Worm (Caenorhabditis elegans): ENCODE data around the gene srsx-2.
"Not testable (repeated sequence)": the region's sequence is repeated elsewhere in the genome, so short reads cannot be mapped to it uniquely, and the experiment has no call there.

srsx-2 gene

ce11 chrV:17414951-17415350 lies 23.3 kb downstream of the srsx-2 start, which contains the start of gene T27C5.12:
Gene T27C5.12, plus strand, starts transcription at chrV:17415251.
- TF ChIP-seq T22C8.4 (GFP tag; IDR thresholded peaks at IDR 0.05) (no peak), ref-1 (GFP tag; conservative IDR thresholded peaks at IDR 0.05) (no peak), ztf-29 (GFP tag; IDR thresholded peaks at IDR 0.05) (no peak), cog-1 (tag; optimal IDR thresholded peaks at IDR 0.05) (no peak), med-1 (GFP tag; optimal IDR thresholded peaks at IDR 0.05; ENCODE audit: insufficient read depth) (no peak), flt-1 (GFP tag; IDR thresholded peaks at IDR 0.05) (no peak), ztf-23 (GFP tag; IDR thresholded peaks at IDR 0.05) (no peak), tab-1 (GFP tag; IDR thresholded peaks at IDR 0.05) (no peak), klf-2 (GFP tag; conservative IDR thresholded peaks at IDR 0.05) (no peak)

- not testable (repeated sequence) for TF ChIP-seq klf-2 (GFP tag; conservative IDR thresholded peaks at IDR 0.05); ref-1 (GFP tag; conservative IDR thresholded peaks at IDR 0.05); T22C8.4 (GFP tag; IDR thresholded peaks at IDR 0.05)
These were observed 28.3 kb downstream of the srsx-2 start, which contains the start of gene srh-132 for ce11 chrV:17409955-17410354. Gene srh-132, plus strand, starts transcription at chrV:17410255.

- no peak for TF ChIP-seq ref-1 (GFP tag; conservative IDR thresholded peaks at IDR 0.05)
- TF ChIP-seq T22C8.4 (GFP tag; IDR thresholded peaks at IDR 0.05), result no peak
- no peak for TF ChIP-seq ztf-23 (GFP tag; IDR thresholded peaks at IDR 0.05)
- no peak for TF ChIP-seq ztf-29 (GFP tag; IDR thresholded peaks at IDR 0.05)
- TF ChIP-seq med-1 (GFP tag; optimal IDR thresholded peaks at IDR 0.05; ENCODE audit: insufficient read depth), result no peak
- no peak for TF ChIP-seq klf-2 (GFP tag; conservative IDR thresholded peaks at IDR 0.05)
- TF ChIP-seq cog-1 (tag; optimal IDR thresholded peaks at IDR 0.05), result no peak
These were observed 42.8 kb downstream of the srsx-2 start, which contains the start of gene srh-120 for ce11 chrV:17395374-17395773. Gene srh-120, plus strand, starts transcription at chrV:17395674.
